Fruit fly (Drosophila melanogaster): ENCODE data around the gene CG15465.
A peak's percentile ranks its signal among the peaks of the same experiment; 100 is the strongest.

Gene CG15465

dm6 chrX:5093924-5094323, 8.4 kb downstream of the CG15465 start:
- TF ChIP-seq Dfd (GFP tag; optimal IDR thresholded peaks at IDR 0.05): no peak
- TF ChIP-seq sv (GFP tag; optimal IDR thresholded peaks at IDR 0.05): peak; percentile 5
- peak in 1 of 2 experiments; percentile 2 for TF ChIP-seq foxo (GFP tag; optimal IDR thresholded peaks at IDR 0.05)

- TF ChIP-seq tai (GFP tag; optimal IDR thresholded peaks at IDR 0.05): no peak
- no peak for TF ChIP-seq Hnf4 (GFP tag; optimal IDR thresholded peaks at IDR 0.05)
- TF ChIP-seq dsf (GFP tag; optimal IDR thresholded peaks at IDR 0.05; ENCODE audit: borderline replicate concordance): no peak
These were observed 8.8 kb downstream of the CG15465 start for dm6 chrX:5094387-5094786.

- no peak for TF ChIP-seq usp (GFP tag; optimal IDR thresholded peaks at IDR 0.05)
- TF ChIP-seq Vsx2 (GFP tag; optimal IDR thresholded peaks at IDR 0.05; ENCODE audit: partially characterized antibody): no peak
- TF ChIP-seq Hnf4 (GFP tag; optimal IDR thresholded peaks at IDR 0.05): no peak
- TF ChIP-seq fru (GFP tag; optimal IDR thresholded peaks at IDR 0.05): no peak
- no peak for TF ChIP-seq OdsH (GFP tag; optimal IDR thresholded peaks at IDR 0.05)
- no peak for TF ChIP-seq CG32264 (GFP tag; optimal IDR thresholded peaks at IDR 0.05)
- no peak for TF ChIP-seq pan (optimal IDR thresholded peaks at IDR 0.05)
- TF ChIP-seq sage (GFP tag; optimal IDR thresholded peaks at IDR 0.05): no peak
- no peak for TF ChIP-seq br (GFP tag; optimal IDR thresholded peaks at IDR 0.05)
- TF ChIP-seq Dfd (GFP tag; optimal IDR thresholded peaks at IDR 0.05): no peak
- no peak for TF ChIP-seq Rel (GFP tag; optimal IDR thresholded peaks at IDR 0.05)
- no peak for TF ChIP-seq Rel (tag; optimal IDR thresholded peaks at IDR 0.05)
- TF ChIP-seq Jra (GFP tag; optimal IDR thresholded peaks at IDR 0.05): no peak
- no peak for TF ChIP-seq CG9705 (GFP tag; optimal IDR thresholded peaks at IDR 0.05)
- no peak for TF ChIP-seq woc (GFP tag; optimal IDR thresholded peaks at IDR 0.05)
- TF ChIP-seq N (GFP tag; optimal IDR thresholded peaks at IDR 0.05): no peak
- TF ChIP-seq tai (GFP tag; optimal IDR thresholded peaks at IDR 0.05): no peak
- no peak for TF ChIP-seq Dif (GFP tag; optimal IDR thresholded peaks at IDR 0.05; ENCODE audit: partially characterized antibody)
- TF ChIP-seq ey (GFP tag; optimal IDR thresholded peaks at IDR 0.05): no peak
These were observed 10.1 kb downstream of the CG15465 start for dm6 chrX:5095620-5096019.

- no peak for TF ChIP-seq woc (GFP tag; optimal IDR thresholded peaks at IDR 0.05)
- no peak for TF ChIP-seq usp (GFP tag; optimal IDR thresholded peaks at IDR 0.05)
- TF ChIP-seq rgr (GFP tag; optimal IDR thresholded peaks at IDR 0.05): no peak
- TF ChIP-seq Rel (GFP tag; optimal IDR thresholded peaks at IDR 0.05): no peak
- TF ChIP-seq Rel (tag; optimal IDR thresholded peaks at IDR 0.05): no peak
- no peak for TF ChIP-seq Dfd (GFP tag; optimal IDR thresholded peaks at IDR 0.05)
- TF ChIP-seq Abd-B (GFP tag; optimal IDR thresholded peaks at IDR 0.05): no peak
- TF ChIP-seq brk (GFP tag; optimal IDR thresholded peaks at IDR 0.05): no peak
- TF ChIP-seq Dif (GFP tag; optimal IDR thresholded peaks at IDR 0.05; ENCODE audit: partially characterized antibody): no peak
- no peak for TF ChIP-seq Vsx2 (GFP tag; optimal IDR thresholded peaks at IDR 0.05; ENCODE audit: partially characterized antibody)
- TF ChIP-seq foxo (GFP tag; optimal IDR thresholded peaks at IDR 0.05): no peak
- no peak for TF ChIP-seq Hr83 (GFP tag; optimal IDR thresholded peaks at IDR 0.05; ENCODE audit: poor library complexity, severe bottlenecking)
- no peak for TF ChIP-seq lola (GFP tag; optimal IDR thresholded peaks at IDR 0.05)
- TF ChIP-seq pan (optimal IDR thresholded peaks at IDR 0.05): no peak
- no peak for TF ChIP-seq CG32264 (GFP tag; optimal IDR thresholded peaks at IDR 0.05)
- TF ChIP-seq CG9705 (GFP tag; optimal IDR thresholded peaks at IDR 0.05): no peak
These were observed 27.5 kb downstream of the CG15465 start for dm6 chrX:5113091-5113490.

- TF ChIP-seq h (GFP tag; optimal IDR thresholded peaks at IDR 0.05) (no peak), usp (GFP tag; optimal IDR thresholded peaks at IDR 0.05) (no peak), pan (optimal IDR thresholded peaks at IDR 0.05) (no peak)
These were observed 46.0 kb downstream of the CG15465 start, which contains the start of gene Rpn13R for dm6 chrX:5131598-5131997. Gene Rpn13R, plus strand, starts transcription at chrX:5131898.

- TF ChIP-seq Abd-B (GFP tag; optimal IDR thresholded peaks at IDR 0.05) (no peak), brk (GFP tag; optimal IDR thresholded peaks at IDR 0.05) (no peak), dmrt93B (GFP tag; optimal IDR thresholded peaks at IDR 0.05) (no peak), CG32264 (GFP tag; optimal IDR thresholded peaks at IDR 0.05) (no peak), HLH106 (tag; optimal IDR thresholded peaks at IDR 0.05) (no peak), dsf (GFP tag; optimal IDR thresholded peaks at IDR 0.05; ENCODE audit: borderline replicate concordance) (no peak), h (GFP tag; optimal IDR thresholded peaks at IDR 0.05) (peak; percentile 6), fru (GFP tag; optimal IDR thresholded peaks at IDR 0.05) (peak; percentile 19), Myc (optimal IDR thresholded peaks at IDR 0.05) (no peak), sage (GFP tag; optimal IDR thresholded peaks at IDR 0.05) (no peak), sv (GFP tag; optimal IDR thresholded peaks at IDR 0.05) (peak; percentile 7), rgr (GFP tag; optimal IDR thresholded peaks at IDR 0.05) (no peak), jim (GFP tag; optimal IDR thresholded peaks at IDR 0.05) (no peak), Hnf4 (GFP tag; optimal IDR thresholded peaks at IDR 0.05) (no peak)
These were observed 58.3 kb downstream of the CG15465 start for dm6 chrX:5143810-5144209.
